Worm (Caenorhabditis elegans): ENCODE results near the gene flp-19.

The flp-19 gene

DNA sequence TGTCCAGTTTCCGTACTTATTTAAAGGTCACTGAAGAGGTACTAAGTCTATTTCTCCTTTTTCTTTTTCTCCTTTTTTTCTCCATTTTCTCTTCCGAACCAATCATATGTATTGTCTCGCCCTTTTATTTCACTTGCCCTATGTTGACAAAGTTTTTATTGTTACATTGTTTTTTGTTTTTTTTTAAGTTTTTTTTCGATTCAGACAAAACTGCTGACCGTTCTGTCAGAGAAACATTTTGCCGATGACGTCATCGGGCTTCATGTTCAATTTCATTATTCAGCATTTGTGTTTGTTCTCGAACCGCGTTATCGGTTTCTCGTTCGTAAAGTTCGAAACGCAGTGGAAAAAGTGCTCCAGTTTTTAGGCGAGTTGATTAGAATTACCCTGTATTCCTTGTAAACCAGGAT, 34.9 kb downstream of the flp-19 start:
- TF ChIP-seq pqm-1 (tag; optimal IDR thresholded peaks at IDR 0.05) (peak; percentile 70), zag-1 (tag; optimal IDR thresholded peaks at IDR 0.05) (no peak), pha-4 (tag; optimal IDR thresholded peaks at IDR 0.05) (peak; percentile 88), jun-1 (tag; optimal IDR thresholded peaks at IDR 0.05) (peak; percentile 33), nfya-1 (tag; optimal IDR thresholded peaks at IDR 0.05; ENCODE audit: insufficient read depth) (peak; percentile 24), nhr-23 (tag; optimal IDR thresholded peaks at IDR 0.05) (no peak), nhr-77 (tag; optimal IDR thresholded peaks at IDR 0.05) (no peak), elt-2 (tag; optimal IDR thresholded peaks at IDR 0.05) (peak; percentile 90), nhr-25 (tag; optimal IDR thresholded peaks at IDR 0.05) (peak; percentile 55)

DNA sequence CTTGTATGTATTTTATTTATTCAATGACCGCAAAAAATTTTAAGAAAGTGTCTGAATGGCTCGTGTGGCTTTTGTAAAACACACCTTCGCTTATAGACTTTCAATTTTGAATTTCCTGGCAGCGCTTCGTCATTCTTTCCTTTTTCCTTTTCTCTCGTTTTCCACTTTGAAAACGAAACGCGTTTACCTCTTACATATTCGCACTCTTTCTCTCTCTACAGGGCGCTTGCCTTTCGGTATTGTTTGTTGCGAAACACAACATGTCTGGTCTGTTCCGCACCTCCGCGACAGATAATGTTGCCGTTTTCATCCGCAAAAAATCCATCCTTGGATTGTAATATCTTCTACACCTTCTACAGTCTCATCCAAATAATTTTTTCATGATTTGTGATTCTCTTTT, 36.1 kb downstream of the flp-19 start:
- peak; percentile 9 for TF ChIP-seq elt-2 (tag; optimal IDR thresholded peaks at IDR 0.05)
- peak; percentile 35 for TF ChIP-seq nhr-25 (tag; optimal IDR thresholded peaks at IDR 0.05)
- no peak for TF ChIP-seq tbx-2 (tag; optimal IDR thresholded peaks at IDR 0.05)
- TF ChIP-seq daf-12 (tag; optimal IDR thresholded peaks at IDR 0.05): peak; percentile 15
- peak; percentile 16 for TF ChIP-seq hmg-11 (tag; optimal IDR thresholded peaks at IDR 0.05)
- peak; percentile 52 for TF ChIP-seq nhr-23 (tag; optimal IDR thresholded peaks at IDR 0.05)
- TF ChIP-seq jun-1 (tag; optimal IDR thresholded peaks at IDR 0.05): no peak
- peak; percentile 25 for TF ChIP-seq pha-4 (tag; optimal IDR thresholded peaks at IDR 0.05)

DNA sequence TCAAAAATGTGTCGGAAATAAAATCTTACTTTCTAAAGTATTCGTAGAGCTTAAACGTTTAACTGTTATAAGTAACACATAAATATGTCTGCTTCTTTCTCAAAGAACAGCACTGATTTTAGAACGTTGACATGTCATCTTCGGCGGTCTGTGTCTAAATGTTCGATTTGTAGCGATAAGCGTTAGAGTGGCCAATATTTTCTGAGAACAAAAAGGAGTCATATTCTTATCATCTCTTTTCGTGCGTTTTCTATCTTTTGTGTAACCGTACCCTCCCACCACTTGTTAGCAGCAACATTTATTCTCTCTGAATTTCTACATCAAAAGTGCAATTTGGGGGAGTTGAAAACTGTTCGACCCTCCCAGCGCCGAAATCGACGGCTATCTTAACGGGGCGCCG, 40.7 kb downstream of the flp-19 start:
- TF ChIP-seq nhr-23 (tag; optimal IDR thresholded peaks at IDR 0.05) (peak; percentile 4), lin-15B (tag; optimal IDR thresholded peaks at IDR 0.05) (no peak), tbx-2 (tag; optimal IDR thresholded peaks at IDR 0.05) (no peak), elt-2 (tag; optimal IDR thresholded peaks at IDR 0.05) (peak; percentile 49), nhr-25 (tag; optimal IDR thresholded peaks at IDR 0.05) (peak; percentile 43), snpc-4 (tag; optimal IDR thresholded peaks at IDR 0.05) (no peak), aly-2 (tag; optimal IDR thresholded peaks at IDR 0.05) (no peak), pqm-1 (tag; optimal IDR thresholded peaks at IDR 0.05) (peak; percentile 8), ztf-11 (tag; optimal IDR thresholded peaks at IDR 0.05) (no peak), mdl-1 (tag; optimal IDR thresholded peaks at IDR 0.05) (no peak), nhr-237 (tag; optimal IDR thresholded peaks at IDR 0.05) (no peak), pha-4 (tag; optimal IDR thresholded peaks at IDR 0.05) (no peak)

DNA sequence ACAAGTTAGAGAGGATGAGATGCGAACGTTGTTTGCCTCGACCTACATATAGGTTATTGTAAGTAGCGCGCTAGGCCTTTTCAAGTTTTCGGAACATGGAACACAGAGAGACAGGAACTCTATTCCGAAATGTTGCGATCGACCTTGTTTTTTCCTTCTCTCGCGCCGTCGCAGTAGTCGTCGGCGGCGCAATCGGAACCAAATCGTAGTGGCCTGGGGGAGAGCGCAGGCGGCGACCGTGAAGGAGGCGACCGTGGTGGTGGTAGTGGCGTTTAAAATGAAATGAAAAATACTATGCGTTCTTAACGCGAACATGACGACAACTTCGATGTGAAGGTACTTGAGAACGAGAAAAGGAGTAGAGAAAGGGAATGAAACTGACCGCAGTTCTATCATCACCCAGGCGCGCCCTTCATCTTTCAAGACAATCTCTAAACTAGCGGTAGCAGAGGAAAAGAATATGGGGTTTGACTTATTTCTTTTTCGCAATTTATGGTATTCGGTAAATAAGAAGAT, 43.2 kb downstream of the flp-19 start:
- TF ChIP-seq ceh-28 (tag; optimal IDR thresholded peaks at IDR 0.05) (peak; percentile 26), nfya-1 (tag; optimal IDR thresholded peaks at IDR 0.05; ENCODE audit: insufficient read depth) (peak; percentile 3), nhr-23 (tag; optimal IDR thresholded peaks at IDR 0.05) (peak; percentile 63), lsy-12 (tag; optimal IDR thresholded peaks at IDR 0.05) (peak; percentile 39), nhr-25 (tag; optimal IDR thresholded peaks at IDR 0.05) (peak; percentile 82), mml-1 (tag; optimal IDR thresholded peaks at IDR 0.05) (no peak), nhr-237 (tag; optimal IDR thresholded peaks at IDR 0.05) (no peak)

DNA sequence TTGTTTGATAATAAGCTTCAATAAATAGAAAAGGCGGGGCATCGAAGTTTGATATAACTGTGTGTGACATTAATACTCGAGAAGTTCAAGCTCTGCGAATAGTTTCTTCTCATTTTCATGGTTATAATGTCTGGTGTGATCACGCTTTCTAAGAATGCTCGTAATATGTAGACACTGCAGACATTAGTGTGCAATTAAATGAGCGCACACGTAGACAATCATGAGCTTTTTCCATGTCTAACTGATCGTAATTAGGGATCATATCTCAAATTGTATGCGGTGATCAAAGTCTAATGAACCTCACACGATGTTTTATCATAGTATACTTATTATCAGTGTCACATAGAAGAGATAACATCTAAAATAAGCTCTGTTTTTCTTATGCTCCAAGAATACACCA, 45.6 kb downstream of the flp-19 start:
- TF ChIP-seq elt-2 (tag; optimal IDR thresholded peaks at IDR 0.05) (peak; percentile 49), eor-1 (tag; optimal IDR thresholded peaks at IDR 0.05) (no peak)
